Worm (Caenorhabditis elegans): ENCODE measurements around the gene F25D1.5.

F25D1.5 gene

DNA sequence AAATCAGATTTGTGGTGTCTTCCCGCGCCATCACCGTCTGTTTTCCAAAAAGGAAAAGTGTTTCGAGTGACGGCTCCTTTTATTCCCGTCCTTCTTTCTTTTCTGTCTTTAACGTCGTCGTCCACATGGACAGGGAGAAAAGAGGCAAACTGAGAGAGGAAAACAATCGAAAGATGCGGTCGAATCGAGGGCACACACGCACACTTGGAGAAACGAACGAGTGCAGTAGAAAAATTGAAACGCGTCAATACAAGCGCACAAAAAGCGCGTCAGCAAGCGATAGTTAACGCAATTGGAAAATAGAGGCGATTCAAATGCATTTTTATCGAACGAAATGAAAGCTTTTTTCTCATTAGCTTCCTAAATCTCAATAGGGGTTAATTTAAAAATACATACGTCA is 9.8 kb downstream of the F25D1.5 start (continued):
- TF ChIP-seq pag-3 (tag; optimal IDR thresholded peaks at IDR 0.05; ENCODE audit: borderline replicate concordance, insufficient read depth) = no peak
- peak; percentile 82 to 98 for TF ChIP-seq efl-1 (optimal IDR thresholded peaks at IDR 0.05)
- TF ChIP-seq efl-1 (GFP tag; optimal IDR thresholded peaks at IDR 0.05 in 1 of 2) = peak; percentile 96 to 100
- TF ChIP-seq C34B4.2 (tag; optimal IDR thresholded peaks at IDR 0.05) = no peak
- TF ChIP-seq vab-15 (tag; optimal IDR thresholded peaks at IDR 0.05) = peak; percentile 42
- peak; percentile 93 to 95 for TF ChIP-seq lsy-2 (tag; optimal IDR thresholded peaks at IDR 0.05)
- TF ChIP-seq sup-37 (GFP tag; optimal IDR thresholded peaks at IDR 0.05) = peak; percentile 77
- peak; percentile 90 for TF ChIP-seq nhr-77 (tag; optimal IDR thresholded peaks at IDR 0.05)
- TF ChIP-seq lin-15B (tag; optimal IDR thresholded peaks at IDR 0.05) = peak; percentile 79
- peak; percentile 72 for TF ChIP-seq mef-2 (tag; optimal IDR thresholded peaks at IDR 0.05)
- peak; percentile 62 for TF ChIP-seq elt-2 (tag; optimal IDR thresholded peaks at IDR 0.05)
- TF ChIP-seq unc-62 (GFP tag; optimal IDR thresholded peaks at IDR 0.05) = no peak
- TF ChIP-seq ztf-11 (tag; optimal IDR thresholded peaks at IDR 0.05) = peak in 1 of 2 experiments; percentile 80
- TF ChIP-seq efl-3 (GFP tag; optimal IDR thresholded peaks at IDR 0.05) = no peak
- TF ChIP-seq elt-3 (tag; optimal IDR thresholded peaks at IDR 0.05) = peak in 3 of 6 experiments; percentile 78 to 84 (median 78)
- peak; percentile 80 for TF ChIP-seq lin-13 (GFP tag; optimal IDR thresholded peaks at IDR 0.05)
- TF ChIP-seq ztf-4 (tag; optimal IDR thresholded peaks at IDR 0.05) = peak; percentile 63
- peak; percentile 74 for TF ChIP-seq nhr-11 (tag; optimal IDR thresholded peaks at IDR 0.05)
- no peak for TF ChIP-seq pqm-1 (tag; optimal IDR thresholded peaks at IDR 0.05)
- TF ChIP-seq aly-2 (tag; optimal IDR thresholded peaks at IDR 0.05) = peak; percentile 89
- TF ChIP-seq ceh-8 (GFP tag; optimal IDR thresholded peaks at IDR 0.05) = peak; percentile 82
- no peak for TF ChIP-seq ceh-63 (GFP tag; optimal IDR thresholded peaks at IDR 0.05)
- peak; percentile 47 for TF ChIP-seq ceh-90 (tag; optimal IDR thresholded peaks at IDR 0.05)
- TF ChIP-seq lin-14 (GFP tag; optimal IDR thresholded peaks at IDR 0.05) = peak; percentile 99
- TF ChIP-seq nhr-19 (GFP tag; conservative IDR thresholded peaks at IDR 0.05) = peak; percentile 94
- no peak for TF ChIP-seq sptf-1 (tag; optimal IDR thresholded peaks at IDR 0.05)
- TF ChIP-seq nhr-47 (tag; optimal IDR thresholded peaks at IDR 0.05) = peak; percentile 96
- TF ChIP-seq skn-1 (tag; optimal IDR thresholded peaks at IDR 0.05) = peak; percentile 85
- peak; percentile 97 for TF ChIP-seq nhr-85 (tag)
- peak; percentile 74 for TF ChIP-seq zip-4 (GFP tag; optimal IDR thresholded peaks at IDR 0.05)
- peak; percentile 96 to 97 (median 97) for TF ChIP-seq dpl-1 (GFP tag; optimal IDR thresholded peaks at IDR 0.05)
- TF ChIP-seq swsn-7 (tag; optimal IDR thresholded peaks at IDR 0.05) = peak; percentile 94

DNA sequence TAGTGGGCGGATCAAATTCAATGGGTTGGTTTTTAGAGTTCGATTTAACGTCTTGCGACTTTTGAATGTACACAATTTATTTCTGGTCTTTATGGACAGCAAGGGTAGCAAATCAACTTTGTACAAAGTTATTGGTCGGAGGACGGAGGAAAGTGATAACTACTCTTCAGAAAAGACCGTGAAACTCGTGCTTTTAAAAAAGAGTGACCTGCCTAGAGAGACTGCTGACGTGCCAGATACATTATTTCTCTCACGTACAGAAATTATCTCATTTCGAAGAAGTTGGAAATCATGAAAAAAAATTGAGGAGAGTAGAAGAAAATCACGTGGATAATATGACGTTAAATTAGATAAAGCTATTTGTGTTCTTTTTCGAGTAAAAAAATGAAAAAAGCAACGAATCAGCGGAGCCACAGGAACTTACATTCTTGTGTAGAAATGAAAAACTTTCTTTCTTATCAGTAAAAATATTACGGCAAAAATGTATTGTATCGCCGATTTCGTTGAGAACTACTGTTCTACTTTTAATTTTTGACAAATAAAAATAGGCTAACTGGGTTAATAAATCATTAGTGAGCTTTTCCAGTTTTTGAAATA is 10.4 kb downstream of the F25D1.5 start, which contains the start of gene ppm-1.A:
Gene ppm-1.A, minus strand, starts transcription at position 294 of the 597 bp plus-strand sequence.
- TF ChIP-seq lin-35 (GFP tag; optimal IDR thresholded peaks at IDR 0.05) (peak in 1 of 2 experiments; percentile 44), mdl-1 (tag; optimal IDR thresholded peaks at IDR 0.05) (peak in 1 of 2 experiments; percentile 22), skn-1 (tag; optimal IDR thresholded peaks at IDR 0.05) (peak; percentile 8), egl-27 (tag; optimal IDR thresholded peaks at IDR 0.05) (no peak), rnt-1 (tag; optimal IDR thresholded peaks at IDR 0.05) (peak; percentile 1), ama-1 (optimal IDR thresholded peaks at IDR 0.05) (peak; percentile 28), efl-1 (optimal IDR thresholded peaks at IDR 0.05) (peak in 1 of 2 experiments; percentile 7), efl-1 (GFP tag; optimal IDR thresholded peaks at IDR 0.05 in 1 of 2) (peak in 1 of 2 experiments; percentile 83), lir-3 (tag; optimal IDR thresholded peaks at IDR 0.05; ENCODE audit: poor library complexity) (peak; percentile 10), snu-23 (GFP tag; optimal IDR thresholded peaks at IDR 0.05) (peak; percentile 45), efl-3 (GFP tag; optimal IDR thresholded peaks at IDR 0.05) (no peak), ceh-82 (tag; optimal IDR thresholded peaks at IDR 0.05) (no peak), nhr-71 (tag; optimal IDR thresholded peaks at IDR 0.05) (peak; percentile 57), nhr-77 (tag; optimal IDR thresholded peaks at IDR 0.05) (no peak), xbp-1 (tag; optimal IDR thresholded peaks at IDR 0.05) (no peak), sptf-1 (tag; optimal IDR thresholded peaks at IDR 0.05) (no peak), nhr-20 (tag; optimal IDR thresholded peaks at IDR 0.05) (peak; percentile 70), lin-14 (GFP tag; optimal IDR thresholded peaks at IDR 0.05) (peak; percentile 54), blmp-1 (tag; optimal IDR thresholded peaks at IDR 0.05) (peak; percentile 73), dpl-1 (GFP tag; optimal IDR thresholded peaks at IDR 0.05) (peak in 1 of 3 experiments; percentile 50), nhr-85 (tag) (peak; percentile 60), nhr-28 (tag; optimal IDR thresholded peaks at IDR 0.05) (no peak), mep-1 (tag; optimal IDR thresholded peaks at IDR 0.05) (peak; percentile 29), lsy-2 (tag; optimal IDR thresholded peaks at IDR 0.05) (peak; percentile 1 to 28), elt-3 (tag; optimal IDR thresholded peaks at IDR 0.05) (peak in 2 of 6 experiments; percentile 14 to 60)
